Worm (Caenorhabditis elegans) whole organism, late embryonic: ENCODE data around the gene C27H5.2.

Source experiments
- K02D7.2 ChIP-seq: sonication (generic microtip); optimal IDR thresholded peaks from 2 replicates; lab custom pipeline; 2017; ENCODE audit warnings: mild to moderate bottlenecking, missing genetic modification characterization, missing compliant biosample characterization
- ama-1 ChIP-seq: fragments of 150-350 bp; optimal IDR thresholded peaks from 2 replicates; lab custom pipeline; 2014
- ceh-18 ChIP-seq: sonication (generic microtip); optimal IDR thresholded peaks from 2 replicates; lab custom pipeline; 2016; ENCODE audit warnings: missing genetic modification characterization, missing compliant biosample characterization
- ceh-24 ChIP-seq: sonication (generic microtip); optimal IDR thresholded peaks from 2 replicates; lab custom pipeline; 2016; ENCODE audit warnings: mild to moderate bottlenecking, missing genetic modification characterization, missing compliant biosample characterization
- ets-4 ChIP-seq: sonication (generic microtip); optimal IDR thresholded peaks from 2 replicates; lab custom pipeline; 2016; ENCODE audit warnings: missing genetic modification characterization, missing compliant biosample characterization
- madf-2 ChIP-seq: sonication (generic microtip); optimal IDR thresholded peaks from 2 replicates; lab custom pipeline; 2017; ENCODE audit warnings: missing genetic modification characterization, missing compliant biosample characterization
- nfya-1 ChIP-seq: sonication (generic microtip); optimal IDR thresholded peaks from 2 replicates; lab custom pipeline; 2017; ENCODE audit warnings: missing genetic modification characterization, mild to moderate bottlenecking, missing compliant biosample characterization, antibody characterized with exemption, moderate library complexity
- pha-4 ChIP-seq: fragments of 150-350 bp; optimal IDR thresholded peaks from 2 replicates; lab custom pipeline; 2018; ENCODE audit warnings: missing biosample characterization, missing genetic modification reagents, missing genetic modification characterization
- pros-1 ChIP-seq: fragments of 150-350 bp; optimal IDR thresholded peaks from 2 replicates; lab custom pipeline; 2014; ENCODE audit warnings: missing biosample characterization, missing genetic modification reagents, missing genetic modification characterization
- rnt-1 ChIP-seq: sonication (generic microtip); optimal IDR thresholded peaks from 2 replicates; lab custom pipeline; 2016; ENCODE audit warnings: missing genetic modification characterization, missing compliant biosample characterization
- sox-4 ChIP-seq: sonication (generic microtip); optimal IDR thresholded peaks from 2 replicates; lab custom pipeline; 2017; ENCODE audit warnings: mild to moderate bottlenecking, missing genetic modification characterization, inconsistent platforms, missing compliant biosample characterization
- tbx-2 ChIP-seq: sonication (generic microtip); optimal IDR thresholded peaks from 2 replicates; lab custom pipeline; 2016; ENCODE audit warnings: missing genetic modification characterization, missing compliant biosample characterization
- unc-42 ChIP-seq: sonication (generic microtip); optimal IDR thresholded peaks from 2 replicates; lab custom pipeline; 2016; ENCODE audit warnings: missing genotype, missing genetic modification characterization, missing compliant biosample characterization
- unc-86 ChIP-seq: sonication (generic microtip); optimal IDR thresholded peaks from 2 replicates; lab custom pipeline; 2016; ENCODE audit warnings: missing genetic modification characterization, missing compliant biosample characterization

ce11 chrII:7199308-7199707, 43.9 kb downstream of the C27H5.2 start, which contains the start of gene E04F6.6:
- TF ChIP-seq pha-4 (tag; lab: Kevin White, UChicago), result no peak
- TF ChIP-seq madf-2 (tag; lab: Kevin White, UChicago), result no peak
- no peak for TF ChIP-seq ets-4
- no peak for TF ChIP-seq nfya-1
- no peak for TF ChIP-seq unc-42 (tag; lab: Kevin White, UChicago)
- TF ChIP-seq sox-4 (tag; lab: Kevin White, UChicago), result no peak
- no peak for TF ChIP-seq pros-1 (tag; lab: Kevin White, UChicago)
- TF ChIP-seq unc-86, result no peak
- no peak for TF ChIP-seq tbx-2
- no peak for TF ChIP-seq K02D7.2 (tag; lab: Kevin White, UChicago)
- TF ChIP-seq ama-1 (lab: Kevin White, UChicago), result no peak
- no peak for TF ChIP-seq ceh-24 (tag; lab: Kevin White, UChicago)
- TF ChIP-seq rnt-1 (tag; lab: Kevin White, UChicago), result no peak
- TF ChIP-seq ceh-18 (tag; lab: Kevin White, UChicago), result no peak
